Worm (Caenorhabditis elegans) whole organism, L3 larva: ENCODE data around the gene F35C11.3.
A peak's percentile ranks its signal among the peaks of the same experiment; 100 is the strongest.

Experiments
- R02D3.7 ChIP-seq: fragments of 150-350 bp; optimal IDR thresholded peaks from 2 replicates; lab custom pipeline; 2014; ENCODE audit warnings: missing biosample characterization, missing genetic modification characterization
- ZK546.5 ChIP-seq: sonication (generic microtip); optimal IDR thresholded peaks from 2 replicates; lab custom pipeline; 2017; ENCODE audit warnings: missing biosample characterization, missing genetic modification characterization
- aly-2 ChIP-seq: fragments of 150-350 bp; optimal IDR thresholded peaks from 2 replicates; lab custom pipeline; 2014; ENCODE audit warnings: missing biosample characterization, missing genetic modification characterization
- ceh-16 ChIP-seq: sonication (generic microtip); optimal IDR thresholded peaks from 2 replicates; lab custom pipeline; 2017; ENCODE audit warnings: missing biosample characterization, missing genetic modification characterization
- ceh-28 ChIP-seq: fragments of 150-350 bp; optimal IDR thresholded peaks from 2 replicates; lab custom pipeline; 2014; ENCODE audit warnings: missing biosample characterization, missing genetic modification reagents, missing genetic modification characterization
- ceh-9 ChIP-seq: sonication (generic microtip); optimal IDR thresholded peaks from 2 replicates; lab custom pipeline; 2018; ENCODE audit warnings: missing biosample characterization, missing genetic modification characterization
- egl-27 ChIP-seq: sonication (generic microtip); optimal IDR thresholded peaks from 4 replicates; lab custom pipeline; 2017; ENCODE audit warnings: missing biosample characterization, missing genetic modification reagents, missing genetic modification characterization
- egl-5 ChIP-seq: fragments of 150-350 bp; optimal IDR thresholded peaks from 2 replicates; lab custom pipeline; 2017; ENCODE audit warnings: missing biosample characterization, missing genetic modification reagents, missing genetic modification characterization, inconsistent platforms
- elt-1 ChIP-seq: fragments of 150-350 bp; optimal IDR thresholded peaks from 2 replicates; lab custom pipeline; 2014; ENCODE audit warnings: missing biosample characterization, missing genetic modification characterization
- elt-2 ChIP-seq: sonication (generic microtip); optimal IDR thresholded peaks from 2 replicates; lab custom pipeline; 2016; ENCODE audit warnings: missing genetic modification reagents, mild to moderate bottlenecking, missing genetic modification characterization, missing compliant biosample characterization
- elt-3 ChIP-seq, 3 experiments: fragments of 150-350 bp in 1 of 3; sonication (generic microtip) in 2 of 3; optimal IDR thresholded peaks; 2 replicates in 2 of 3; 4 replicates in 1 of 3; lab custom pipeline; 2014 to 2017; ENCODE audit warnings: missing biosample characterization in 3 of 3, missing genetic modification characterization in 3 of 3
- eor-1 ChIP-seq, 2 experiments: fragments of 150-350 bp; optimal IDR thresholded peaks; 2 replicates each; lab custom pipeline; 2014 to 2018; ENCODE audit warnings: missing biosample characterization in 2 of 2, missing genetic modification characterization in 2 of 2
- fos-1 ChIP-seq: fragments of 150-350 bp; optimal IDR thresholded peaks from 2 replicates; lab custom pipeline; 2014; ENCODE audit warnings: missing biosample characterization, missing genetic modification characterization
- hmg-11 ChIP-seq: sonication (generic microtip); optimal IDR thresholded peaks from 2 replicates; lab custom pipeline; 2016; ENCODE audit warnings: missing genetic modification characterization, missing compliant biosample characterization
- jun-1 ChIP-seq: fragments of 150-350 bp; optimal IDR thresholded peaks from 2 replicates; lab custom pipeline; 2014; ENCODE audit warnings: missing biosample characterization, missing genetic modification reagents, missing genetic modification characterization
- lin-39 ChIP-seq: fragments of 150-350 bp; optimal IDR thresholded peaks from 2 replicates; lab custom pipeline; 2018; ENCODE audit warnings: missing biosample characterization, missing genetic modification reagents, missing genetic modification characterization
- lsy-12 ChIP-seq: sonication (generic microtip); optimal IDR thresholded peaks from 2 replicates; lab custom pipeline; 2016; ENCODE audit warnings: mild to moderate bottlenecking, missing genetic modification characterization, missing compliant biosample characterization
- mml-1 ChIP-seq: fragments of 150-350 bp; sonication (generic microtip); optimal IDR thresholded peaks from 3 replicates; lab custom pipeline; 2014; ENCODE audit warnings: missing biosample characterization, missing genetic modification characterization
- nfya-1 ChIP-seq: sonication (generic microtip); optimal IDR thresholded peaks from 2 replicates; lab custom pipeline; 2017; ENCODE audit warnings: missing genetic modification characterization, mild to moderate bottlenecking, missing compliant biosample characterization, antibody characterized with exemption, moderate library complexity; ENCODE audit not compliant: insufficient read depth
- nhr-11 ChIP-seq: fragments of 150-350 bp; optimal IDR thresholded peaks from 2 replicates; lab custom pipeline; 2014; ENCODE audit warnings: missing biosample characterization, missing genetic modification characterization
- nhr-23 ChIP-seq: fragments of 150-350 bp; optimal IDR thresholded peaks from 2 replicates; lab custom pipeline; 2014; ENCODE audit warnings: missing biosample characterization, missing genetic modification reagents, missing genetic modification characterization
- nhr-237 ChIP-seq: fragments of 150-350 bp; optimal IDR thresholded peaks from 2 replicates; lab custom pipeline; 2014; ENCODE audit warnings: missing biosample characterization, missing genetic modification characterization
- nhr-25 ChIP-seq: sonication (generic microtip); optimal IDR thresholded peaks from 2 replicates; lab custom pipeline; 2017; ENCODE audit warnings: missing biosample characterization, missing genetic modification characterization
- nhr-28 ChIP-seq: fragments of 150-350 bp; optimal IDR thresholded peaks from 2 replicates; lab custom pipeline; 2014; ENCODE audit warnings: missing biosample characterization, missing genetic modification characterization
- nhr-43 ChIP-seq: sonication (generic microtip); optimal IDR thresholded peaks from 2 replicates; lab custom pipeline; 2016; ENCODE audit warnings: mild to moderate bottlenecking, missing genetic modification characterization, missing compliant biosample characterization; ENCODE audit not compliant: poor library complexity, severe bottlenecking
- nhr-67 ChIP-seq: fragments of 150-350 bp; optimal IDR thresholded peaks from 2 replicates; lab custom pipeline; 2014; ENCODE audit warnings: missing biosample characterization, missing genetic modification characterization
- pha-4 ChIP-seq: fragments of 150-350 bp; optimal IDR thresholded peaks from 2 replicates; lab custom pipeline; 2014; ENCODE audit warnings: missing biosample characterization, missing genetic modification reagents, missing genetic modification characterization
- pqm-1 ChIP-seq: fragments of 150-350 bp; optimal IDR thresholded peaks from 2 replicates; lab custom pipeline; 2017; ENCODE audit warnings: missing biosample characterization, missing genetic modification characterization, inconsistent platforms
- skn-1 ChIP-seq: fragments of 150-350 bp; optimal IDR thresholded peaks from 2 replicates; lab custom pipeline; 2014; ENCODE audit warnings: missing biosample characterization, missing genetic modification characterization
- snpc-4 ChIP-seq: fragments of 150-350 bp; optimal IDR thresholded peaks from 2 replicates; lab custom pipeline; 2014; ENCODE audit warnings: missing biosample characterization, missing genetic modification characterization
- tbx-2 ChIP-seq: sonication (generic microtip); optimal IDR thresholded peaks from 2 replicates; lab custom pipeline; 2016; ENCODE audit warnings: mild to moderate bottlenecking, missing genetic modification characterization, missing compliant biosample characterization
- unc-39 ChIP-seq: sonication (generic microtip); optimal IDR thresholded peaks from 4 replicates; lab custom pipeline; 2017; ENCODE audit warnings: missing biosample characterization, missing genetic modification characterization
- unc-62 ChIP-seq: fragments of 150-350 bp; sonication (generic microtip); optimal IDR thresholded peaks from 4 replicates; lab custom pipeline; 2014; ENCODE audit warnings: missing biosample characterization, missing genetic modification reagents, missing genetic modification characterization
- ztf-11 ChIP-seq: fragments of 150-350 bp; optimal IDR thresholded peaks from 2 replicates; lab custom pipeline; 2014; ENCODE audit warnings: missing biosample characterization, missing genetic modification characterization
- ztf-4 ChIP-seq: fragments of 150-350 bp; optimal IDR thresholded peaks from 2 replicates; lab custom pipeline; 2014; ENCODE audit warnings: missing biosample characterization, missing genetic modification characterization

The F35C11.3 gene

DNA sequence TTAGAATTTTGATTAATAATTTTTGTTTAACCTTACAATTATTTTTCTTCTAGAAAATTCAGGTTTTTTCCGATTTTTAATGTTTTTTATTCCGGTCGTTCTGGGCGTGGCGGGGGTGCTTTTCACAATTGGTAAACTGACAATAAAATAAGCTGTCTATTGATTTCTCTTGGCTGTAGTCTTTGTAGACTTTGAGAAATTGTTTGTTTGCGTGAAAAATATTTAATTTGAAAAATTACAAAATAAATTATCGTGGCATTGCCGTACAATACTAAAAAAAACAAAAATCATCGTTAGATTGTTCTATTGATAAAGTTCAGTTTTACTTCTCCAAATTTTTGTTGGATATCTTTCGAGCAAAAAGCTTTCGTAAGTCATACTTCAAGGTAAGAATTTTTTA is at the start of gene F35C11.3:
Gene F35C11.3, plus strand, starts transcription at position 301 of the 400 bp plus-strand sequence.
- no peak for TF ChIP-seq nhr-28 (tag; lab: Kevin White, UChicago)

DNA sequence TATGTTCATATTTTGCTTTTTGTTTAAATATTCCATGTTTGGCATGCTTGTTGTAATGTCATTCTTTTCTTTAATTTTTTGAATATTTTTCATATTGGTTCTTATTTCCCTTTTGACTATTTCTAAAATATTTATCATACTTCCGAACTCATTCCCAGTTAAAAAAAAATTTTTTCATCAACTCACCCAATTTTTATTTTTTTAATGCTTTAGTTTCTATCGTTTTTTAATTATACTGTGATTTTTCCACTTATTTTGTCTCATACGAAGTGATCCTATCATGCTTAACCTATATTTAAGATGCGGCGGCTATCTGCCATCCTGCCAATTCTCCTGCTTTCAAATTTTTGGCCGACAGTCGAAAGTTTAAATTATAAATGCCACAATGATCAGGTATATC is 48.1 kb upstream of the F35C11.3 start, which contains the start of gene qua-1:
Gene qua-1, plus strand, starts transcription at position 301 of the 400 bp plus-strand sequence.
- TF ChIP-seq tbx-2 (no peak), pha-4 (tag; lab: Kevin White, UChicago) (no peak), skn-1 (no peak), pqm-1 (no peak), egl-5 (tag; lab: Kevin White, UChicago) (no peak), mml-1 (tag; lab: Kevin White, UChicago) (no peak), nhr-237 (tag; lab: Kevin White, UChicago) (no peak), nhr-23 (tag; lab: Kevin White, UChicago) (no peak), ceh-9 (no peak), ztf-11 (tag; lab: Kevin White, UChicago) (no peak), fos-1 (tag; lab: Kevin White, UChicago) (no peak)
- TF ChIP-seq, all 47 proteins: peak for 0

DNA sequence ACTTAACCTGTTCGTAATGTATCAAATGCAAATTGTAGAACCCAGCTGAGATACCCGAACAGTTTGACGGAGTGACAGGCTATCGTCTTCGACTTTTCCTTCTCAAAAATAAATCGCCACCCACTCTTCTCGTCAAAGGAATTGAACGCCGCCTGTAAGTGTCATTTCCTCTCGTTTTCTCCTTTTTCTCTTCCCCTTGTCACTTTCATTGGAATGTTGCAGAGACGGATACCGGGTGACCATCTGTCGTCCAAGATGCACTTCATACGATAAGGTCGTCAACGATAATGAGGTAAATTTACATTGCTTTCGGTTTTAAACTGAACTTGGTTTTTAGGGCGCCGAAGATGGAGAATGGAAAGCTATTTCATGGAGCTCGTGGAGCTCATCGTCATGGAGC is 46.8 kb upstream of the F35C11.3 start:
- TF ChIP-seq nhr-25 (peak; percentile 62), nhr-11 (tag; lab: Kevin White, UChicago) (no peak), ztf-4 (tag; lab: Kevin White, UChicago) (no peak), R02D3.7 (tag; lab: Kevin White, UChicago) (no peak), ceh-28 (tag; lab: Kevin White, UChicago) (no peak)

DNA sequence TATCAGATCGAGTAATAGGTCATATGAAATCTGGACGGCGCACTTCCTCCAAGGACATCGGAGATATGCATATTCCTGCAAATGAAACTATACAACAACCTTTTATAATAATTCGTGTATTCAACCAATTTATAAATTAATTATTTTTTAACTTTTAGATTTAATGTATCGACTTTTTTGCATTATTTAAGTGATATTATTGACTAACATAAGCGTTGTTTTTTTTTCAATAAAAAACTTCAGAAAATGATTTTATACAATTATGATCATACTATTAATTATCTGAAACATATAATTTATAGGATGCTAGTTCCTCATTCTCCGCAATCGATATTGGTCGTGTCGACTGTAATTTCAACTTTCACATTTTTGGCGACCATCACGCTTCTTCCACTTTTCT is 42.5 kb upstream of the F35C11.3 start, which contains the start of gene col-76:
Gene col-76, plus strand, starts transcription at position 301 of the 400 bp plus-strand sequence.
- TF ChIP-seq nhr-43 (tag; lab: Kevin White, UChicago) = no peak
- no peak for TF ChIP-seq unc-39
- no peak for TF ChIP-seq ceh-16
- no peak for TF ChIP-seq jun-1
- TF ChIP-seq snpc-4 (tag; lab: Kevin White, UChicago) = no peak
- no peak for TF ChIP-seq nfya-1 (tag; lab: Kevin White, UChicago)
- TF ChIP-seq egl-27 = no peak
- TF ChIP-seq aly-2 (tag; lab: Kevin White, UChicago) = no peak
- TF ChIP-seq ZK546.5 (tag; lab: Kevin White, UChicago) = no peak
- TF ChIP-seq elt-2 (tag; lab: Kevin White, UChicago) = no peak
- no peak for TF ChIP-seq tbx-2
- TF ChIP-seq lin-39 = no peak
- TF ChIP-seq eor-1 (tag; optimal IDR thresholded peaks at IDR 0.05; lab: Kevin White, UChicago) = no peak
- TF ChIP-seq unc-62 (GFP tag; lab: Kevin White, UChicago) = no peak
- no peak for TF ChIP-seq skn-1
- TF ChIP-seq ztf-11 (tag; lab: Kevin White, UChicago) = no peak
- TF ChIP-seq nhr-67 (tag; lab: Kevin White, UChicago) = no peak
- TF ChIP-seq nhr-25 = no peak
- TF ChIP-seq R02D3.7 (tag; lab: Kevin White, UChicago) = no peak
- TF ChIP-seq, all 47 proteins: peak for 0

DNA sequence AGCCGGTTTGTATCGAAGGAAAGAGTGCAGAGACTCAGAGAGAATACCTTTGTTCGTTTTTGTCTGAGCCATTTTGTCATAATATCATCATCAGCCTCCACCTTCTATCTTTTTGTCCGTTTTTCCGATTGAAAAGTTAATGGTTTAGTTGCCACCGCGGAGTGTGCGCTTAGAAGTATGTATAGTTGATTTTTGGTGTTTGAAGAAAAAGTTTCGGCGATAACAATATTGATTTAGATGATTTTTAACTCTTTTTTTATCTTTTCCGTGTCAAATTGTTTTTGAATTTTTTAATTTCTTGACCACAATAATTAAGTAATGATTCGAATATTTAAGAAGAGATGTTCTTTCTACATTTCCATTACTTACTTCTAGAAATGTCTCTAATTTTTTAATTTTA is 41.0 kb upstream of the F35C11.3 start:
- TF ChIP-seq lsy-12 (tag; lab: Kevin White, UChicago) = no peak
- TF ChIP-seq elt-2 (tag; lab: Kevin White, UChicago) = peak; percentile 63
- peak; percentile 40 for TF ChIP-seq skn-1
- TF ChIP-seq pha-4 (tag; lab: Kevin White, UChicago) = peak; percentile 18
- no peak for TF ChIP-seq unc-62 (GFP tag; lab: Kevin White, UChicago)
- no peak for TF ChIP-seq elt-1 (tag; lab: Kevin White, UChicago)
- peak; percentile 2 for TF ChIP-seq pqm-1
- no peak for TF ChIP-seq aly-2 (tag; lab: Kevin White, UChicago)

DNA sequence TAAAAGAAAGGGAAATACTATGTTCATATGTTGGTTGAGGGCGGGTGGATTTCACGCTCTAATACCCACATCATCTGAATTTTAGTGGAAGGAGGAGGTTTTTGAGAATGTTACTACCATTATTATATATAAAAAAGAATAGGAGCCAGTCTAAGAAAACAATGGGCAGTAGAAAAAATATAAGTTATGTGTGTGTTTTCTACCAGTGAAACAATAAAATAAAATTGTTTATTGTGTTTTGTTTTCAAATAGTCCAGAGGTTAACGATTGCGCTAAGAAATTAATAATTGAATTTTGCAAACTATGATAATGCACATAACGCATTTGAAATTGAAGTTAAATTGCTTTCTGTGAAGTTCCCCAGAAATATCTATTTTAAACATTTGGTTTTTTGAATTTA is 37.1 kb upstream of the F35C11.3 start, which contains the start of gene M110.8:
Gene M110.8, minus strand, starts transcription at position 101 of the 400 bp plus-strand sequence.
- TF ChIP-seq ceh-16 (no peak), hmg-11 (no peak), elt-3 (tag; optimal IDR thresholded peaks at IDR 0.05; lab: Kevin White, UChicago) (no peak), nhr-11 (tag; lab: Kevin White, UChicago) (no peak), ZK546.5 (tag; lab: Kevin White, UChicago) (no peak), ztf-11 (tag; lab: Kevin White, UChicago) (no peak), nhr-23 (tag; lab: Kevin White, UChicago) (no peak), ztf-4 (tag; lab: Kevin White, UChicago) (no peak), mml-1 (tag; lab: Kevin White, UChicago) (no peak), elt-1 (tag; lab: Kevin White, UChicago) (no peak), nfya-1 (tag; lab: Kevin White, UChicago) (no peak), R02D3.7 (tag; lab: Kevin White, UChicago) (no peak), ceh-9 (no peak)
